Worm (Caenorhabditis elegans): ENCODE measurements around the gene sgo-1.

ce11 chrIV:7754114-7754513 is 42.2 kb downstream of the sgo-1 start:
- TF ChIP-seq him-1 (tag; optimal IDR thresholded peaks at IDR 0.05) (no peak), dao-5 (tag; optimal IDR thresholded peaks at IDR 0.05) (no peak), W03F9.2 (tag; optimal IDR thresholded peaks at IDR 0.05) (no peak)
